Fruit fly (Drosophila melanogaster) whole organism, wandering third instar larva: ENCODE data around the gene mud.

ENCODE experiments used
- Abd-B ChIP-seq: fragments of >200 bp; optimal IDR thresholded peaks from 2 replicates; lab custom pipeline; 2017; ENCODE audit warnings: missing biosample characterization, missing genetic modification characterization
- CG32264 ChIP-seq: fragments of 200-800 bp; sonication (Bioruptor generic); optimal IDR thresholded peaks from 2 replicates; lab custom pipeline; 2016; ENCODE audit warnings: missing biosample characterization, missing genetic modification characterization
- CG9705 ChIP-seq: fragments of 200-800 bp; sonication (Bioruptor generic); optimal IDR thresholded peaks from 2 replicates; lab custom pipeline; 2018; ENCODE audit warnings: missing biosample characterization, mild to moderate bottlenecking, missing genetic modification characterization
- CrebA ChIP-seq: fragments of 200-800 bp; sonication (Bioruptor generic); optimal IDR thresholded peaks from 2 replicates; lab custom pipeline; 2016; ENCODE audit warnings: missing biosample characterization, mild to moderate bottlenecking, missing genetic modification characterization, borderline replicate concordance
- Dfd ChIP-seq: fragments of >200 bp; optimal IDR thresholded peaks from 2 replicates; lab custom pipeline; 2017; ENCODE audit warnings: missing biosample characterization, missing genetic modification characterization
- Dif ChIP-seq: fragments of 200-275, 200-300 bp; sonication (Bioruptor generic); optimal IDR thresholded peaks from 2 replicates; lab custom pipeline; 2018; ENCODE audit warnings: missing biosample characterization, missing genetic modification characterization; ENCODE audit not compliant: partially characterized antibody
- GATAd ChIP-seq: sonication (Bioruptor generic); optimal IDR thresholded peaks from 2 replicates; lab custom pipeline; 2016; ENCODE audit warnings: missing biosample characterization, missing genetic modification characterization
- Hnf4 ChIP-seq: fragments of 200-800 bp; sonication (Bioruptor generic); optimal IDR thresholded peaks from 2 replicates; lab custom pipeline; 2016; ENCODE audit warnings: missing biosample characterization, mild to moderate bottlenecking, missing genetic modification characterization
- Hr78 ChIP-seq: fragments of >200 bp; optimal IDR thresholded peaks from 2 replicates; lab custom pipeline; 2017; ENCODE audit warnings: missing biosample characterization, missing genetic modification characterization
- Hr83 ChIP-seq: fragments of 200-300 bp; sonication (Bioruptor generic); optimal IDR thresholded peaks from 2 replicates; lab custom pipeline; 2016; ENCODE audit warnings: missing biosample characterization, mild to moderate bottlenecking, missing genetic modification characterization, moderate library complexity; ENCODE audit not compliant: poor library complexity, severe bottlenecking
- Jra ChIP-seq: sonication (Bioruptor generic); optimal IDR thresholded peaks from 2 replicates; lab custom pipeline; 2016; ENCODE audit warnings: missing biosample characterization, missing genetic modification characterization
- N ChIP-seq: fragments of >200 bp; optimal IDR thresholded peaks from 2 replicates; lab custom pipeline; 2018; ENCODE audit warnings: missing biosample characterization, missing external identifiers, missing genetic modification characterization
- OdsH ChIP-seq: fragments of 200-800 bp; sonication (Bioruptor generic); optimal IDR thresholded peaks from 2 replicates; lab custom pipeline; 2016; ENCODE audit warnings: missing biosample characterization, mild to moderate bottlenecking, missing genetic modification characterization
- Rel ChIP-seq, 2 experiments: fragments of 200-800 bp; sonication (Bioruptor generic) in 1 of 2; optimal IDR thresholded peaks; 2 replicates in 1 of 2; 3 replicates in 1 of 2; lab custom pipeline; 2016 to 2019; ENCODE audit warnings: mild to moderate bottlenecking in 2 of 2, missing biosample characterization in 2 of 2, missing genetic modification characterization in 2 of 2, moderate library complexity in 1 of 2
- Sp1 ChIP-seq: fragments of 200-800 bp; sonication (Bioruptor generic); optimal IDR thresholded peaks from 3 replicates; lab custom pipeline; 2019; ENCODE audit warnings: missing biosample characterization, mild to moderate bottlenecking, missing genetic modification characterization, moderate library complexity
- Vsx2 ChIP-seq: fragments of 200-300, 225-300 bp; sonication (Bioruptor generic); optimal IDR thresholded peaks from 2 replicates; lab custom pipeline; 2018; ENCODE audit warnings: missing biosample characterization, missing genetic modification characterization; ENCODE audit not compliant: partially characterized antibody
- dl ChIP-seq, 2 experiments: fragments of 175-275, 200-275 bp in 1 of 2; fragments of 200-275 bp in 1 of 2; sonication (Bioruptor generic); optimal IDR thresholded peaks; lab custom pipeline; 2018; ENCODE audit warnings: mild to moderate bottlenecking in 2 of 2, missing biosample characterization in 2 of 2, missing genetic modification characterization in 2 of 2, moderate library complexity in 2 of 2; ENCODE audit not compliant: partially characterized antibody in 2 of 2, insufficient read depth in 1 of 2
- dsf ChIP-seq: sonication (Bioruptor generic); optimal IDR thresholded peaks from 2 replicates; lab custom pipeline; 2016; ENCODE audit warnings: missing biosample characterization, missing genetic modification characterization, borderline replicate concordance
- ey ChIP-seq: fragments of 200-800 bp; sonication (Bioruptor generic); optimal IDR thresholded peaks from 2 replicates; lab custom pipeline; 2016; ENCODE audit warnings: missing biosample characterization, missing genetic modification characterization
- foxo ChIP-seq, 2 experiments: fragments of 200-800 bp; sonication (Bioruptor generic); optimal IDR thresholded peaks; 2 replicates in 1 of 2; 3 replicates in 1 of 2; lab custom pipeline; 2016 to 2017; ENCODE audit warnings: missing biosample characterization in 2 of 2, missing genetic modification characterization in 2 of 2
- fru ChIP-seq: fragments of 200-800 bp; sonication (Bioruptor generic); optimal IDR thresholded peaks from 3 replicates; lab custom pipeline; 2016; ENCODE audit warnings: missing biosample characterization, mild to moderate bottlenecking, missing genetic modification characterization
- h ChIP-seq: fragments of 200-800 bp; sonication (Bioruptor generic); optimal IDR thresholded peaks from 3 replicates; lab custom pipeline; 2016; ENCODE audit warnings: missing biosample characterization, mild to moderate bottlenecking, missing genetic modification characterization
- jim ChIP-seq: fragments of 175-275, 200-325 bp; sonication (Bioruptor generic); optimal IDR thresholded peaks from 2 replicates; lab custom pipeline; 2016; ENCODE audit warnings: missing biosample characterization, mild to moderate bottlenecking, missing genetic modification characterization
- psq ChIP-seq: fragments of 200-800 bp; sonication (Bioruptor generic); optimal IDR thresholded peaks from 3 replicates; lab custom pipeline; 2017; ENCODE audit warnings: missing biosample characterization, mild to moderate bottlenecking, missing genetic modification characterization, moderate library complexity
- sage ChIP-seq: fragments of 200-800 bp; sonication (Bioruptor generic); optimal IDR thresholded peaks from 2 replicates; lab custom pipeline; 2016; ENCODE audit warnings: missing biosample characterization, mild to moderate bottlenecking, missing genetic modification characterization
- sv ChIP-seq: fragments of 200-800 bp; sonication (Bioruptor generic); optimal IDR thresholded peaks from 3 replicates; lab custom pipeline; 2016; ENCODE audit warnings: missing biosample characterization, missing genetic modification characterization
- tai ChIP-seq: sonication (Bioruptor generic); optimal IDR thresholded peaks from 2 replicates; lab custom pipeline; 2016; ENCODE audit warnings: missing biosample characterization, missing genetic modification characterization
- usp ChIP-seq: fragments of >200 bp; optimal IDR thresholded peaks from 2 replicates; lab custom pipeline; 2017; ENCODE audit warnings: missing biosample characterization, missing genetic modification characterization
- woc ChIP-seq: sonication (Bioruptor generic); optimal IDR thresholded peaks from 2 replicates; lab custom pipeline; 2016; ENCODE audit warnings: missing biosample characterization, mild to moderate bottlenecking, missing genetic modification characterization

mud gene

dm6 chrX:14208426-14209208 lies 38.9 kb upstream of the mud start (continued):
- TF ChIP-seq Jra (GFP tag; lab: Kevin White, UChicago) (no peak), tai (GFP tag; lab: Kevin White, UChicago) (no peak), Hr78 (GFP tag; lab: Kevin White, UChicago) (no peak)

dm6 chrX:14209209-14209781 lies 38.2 kb upstream of the mud start:
- peak; percentile 2 for TF ChIP-seq Sp1
- no peak for TF ChIP-seq CG9705
- TF ChIP-seq ey = peak; percentile 20
- no peak for TF ChIP-seq Vsx2 (GFP tag; lab: Kevin White, UChicago)
- TF ChIP-seq Rel (GFP tag; optimal IDR thresholded peaks at IDR 0.05; lab: Kevin White, UChicago) = no peak
- TF ChIP-seq Rel (tag; optimal IDR thresholded peaks at IDR 0.05; lab: Kevin White, UChicago) = peak; percentile 62
- peak; percentile 2 for TF ChIP-seq fru (GFP tag; lab: Kevin White, UChicago)
- TF ChIP-seq h (GFP tag; lab: Kevin White, UChicago) = peak; percentile 19
- peak in 1 of 2 experiments; percentile 28 for TF ChIP-seq foxo (GFP tag; optimal IDR thresholded peaks at IDR 0.05; lab: Kevin White, UChicago)

DNA sequence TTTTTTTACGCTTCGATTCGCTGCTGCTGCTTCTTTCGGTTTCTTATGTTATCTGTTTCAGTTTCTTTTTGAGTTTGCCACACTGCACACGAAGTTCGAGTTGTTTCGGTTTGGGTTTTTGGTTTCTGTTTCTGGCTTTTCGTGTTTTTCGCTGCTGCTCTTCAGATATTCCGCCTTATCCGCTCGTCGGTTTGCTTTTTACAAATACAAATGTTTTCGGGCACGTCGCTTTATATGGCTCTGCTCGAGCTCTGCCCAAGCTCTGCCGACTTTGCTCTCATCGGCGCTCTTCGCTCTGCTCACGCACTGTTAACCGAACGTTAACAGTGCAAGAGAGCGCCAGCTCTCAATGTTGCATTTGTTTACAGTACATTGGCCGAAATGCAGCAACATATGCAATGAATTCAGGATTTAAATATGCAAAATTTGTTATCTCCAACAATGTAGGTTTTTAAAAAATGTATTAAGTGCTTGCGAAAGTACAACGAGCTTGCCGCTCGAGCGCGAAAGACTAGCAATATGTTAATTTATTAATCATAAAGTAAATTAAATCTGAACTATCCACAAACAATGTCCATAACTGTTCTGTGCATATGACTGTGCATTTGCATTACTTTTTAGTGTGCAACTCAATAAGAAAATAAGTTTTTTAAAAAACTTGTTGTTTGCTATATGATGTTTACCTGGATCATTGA lies 36.1 kb upstream of the mud start:
- TF ChIP-seq fru (GFP tag; lab: Kevin White, UChicago) (peak; percentile 31), jim (GFP tag; lab: Kevin White, UChicago) (no peak), foxo (GFP tag; optimal IDR thresholded peaks at IDR 0.05; lab: Kevin White, UChicago) (peak in 1 of 2 experiments; percentile 7), Dif (GFP tag; lab: Kevin White, UChicago) (peak; percentile 66), h (GFP tag; lab: Kevin White, UChicago) (peak; percentile 2), sage (no peak), Vsx2 (GFP tag; lab: Kevin White, UChicago) (peak; percentile 24), CrebA (GFP tag; lab: Kevin White, UChicago) (peak; percentile 29), dsf (GFP tag; lab: Kevin White, UChicago) (no peak), Rel (GFP tag; optimal IDR thresholded peaks at IDR 0.05; lab: Kevin White, UChicago) (no peak), Rel (tag; optimal IDR thresholded peaks at IDR 0.05; lab: Kevin White, UChicago) (peak; percentile 53), woc (GFP tag; lab: Kevin White, UChicago) (peak; percentile 23), dl (GFP tag; optimal IDR thresholded peaks at IDR 0.05; lab: Kevin White, UChicago; ENCODE audit: insufficient read depth in 1 of 2, partially characterized antibody in 2 of 2) (peak in 1 of 2 experiments; percentile 44), Abd-B (GFP tag; lab: Kevin White, UChicago) (no peak), psq (GFP tag; lab: Kevin White, UChicago) (peak; percentile 55), usp (GFP tag; lab: Kevin White, UChicago) (no peak), N (no peak), Dfd (no peak)

dm6 chrX:14212147-14212792 lies 35.3 kb upstream of the mud start:
- no peak for TF ChIP-seq Hr83 (GFP tag; lab: Kevin White, UChicago)
- peak; percentile 53 for TF ChIP-seq Vsx2 (GFP tag; lab: Kevin White, UChicago)
- TF ChIP-seq CG9705 = no peak
- TF ChIP-seq N = no peak
- TF ChIP-seq Dif (GFP tag; lab: Kevin White, UChicago) = peak; percentile 74
- no peak for TF ChIP-seq Abd-B (GFP tag; lab: Kevin White, UChicago)
- TF ChIP-seq Hnf4 = no peak
- TF ChIP-seq sv (GFP tag; lab: Kevin White, UChicago) = no peak
- TF ChIP-seq CrebA (GFP tag; lab: Kevin White, UChicago) = no peak
- TF ChIP-seq tai (GFP tag; lab: Kevin White, UChicago) = no peak
- no peak for TF ChIP-seq jim (GFP tag; lab: Kevin White, UChicago)
- TF ChIP-seq Jra (GFP tag; lab: Kevin White, UChicago) = no peak
- TF ChIP-seq Sp1 = no peak
- TF ChIP-seq Hr78 (GFP tag; lab: Kevin White, UChicago) = no peak
- TF ChIP-seq usp (GFP tag; lab: Kevin White, UChicago) = no peak
- TF ChIP-seq CG32264 (GFP tag; lab: Kevin White, UChicago) = no peak
- peak; percentile 54 to 85 for TF ChIP-seq dl (GFP tag; optimal IDR thresholded peaks at IDR 0.05; lab: Kevin White, UChicago; ENCODE audit: insufficient read depth in 1 of 2, partially characterized antibody in 2 of 2)
- TF ChIP-seq Rel (GFP tag; optimal IDR thresholded peaks at IDR 0.05; lab: Kevin White, UChicago) = no peak
- TF ChIP-seq Rel (tag; optimal IDR thresholded peaks at IDR 0.05; lab: Kevin White, UChicago) = no peak
- no peak for TF ChIP-seq GATAd
- no peak for TF ChIP-seq OdsH
